Worm (Caenorhabditis elegans): ENCODE results near the gene perm-4.

- TF ChIP-seq T23F11.4 (GFP tag; optimal IDR thresholded peaks at IDR 0.05) = no peak
- TF ChIP-seq odd-2 (tag; optimal IDR thresholded peaks at IDR 0.05) = no peak
- no peak for TF ChIP-seq hlh-6 (tag; optimal IDR thresholded peaks at IDR 0.05)
- TF ChIP-seq ama-1 (optimal IDR thresholded peaks at IDR 0.05) = no peak
- no peak for TF ChIP-seq Y22D7AL.16 (tag; optimal IDR thresholded peaks at IDR 0.05)
- no peak for TF ChIP-seq nfya-1 (tag; optimal IDR thresholded peaks at IDR 0.05)
- no peak for TF ChIP-seq C08G9.2 (tag; optimal IDR thresholded peaks at IDR 0.05)
- no peak for TF ChIP-seq hlh-15 (tag; optimal IDR thresholded peaks at IDR 0.05)
- TF ChIP-seq che-1 (tag; optimal IDR thresholded peaks at IDR 0.05) = no peak
- TF ChIP-seq ceh-19 (GFP tag; optimal IDR thresholded peaks at IDR 0.05) = no peak
- TF ChIP-seq hlh-8 (tag; optimal IDR thresholded peaks at IDR 0.05) = no peak
- no peak for TF ChIP-seq dmd-4 (tag; optimal IDR thresholded peaks at IDR 0.05; ENCODE audit: borderline replicate concordance)
These were observed 38.2 kb upstream of the perm-4 start, which contains the start of gene C50A2.7 for ce11 chrIV:1163126-1163525.
